Fruit fly (Drosophila melanogaster) whole organism, prepupa: ENCODE measurements around the gene CG5171.

Experiments used
- Blimp-1 ChIP-seq: fragments of 200-800 bp; sonication (Bioruptor generic); optimal IDR thresholded peaks from 3 replicates; lab custom pipeline; 2017; ENCODE audit warnings: missing biosample characterization, missing genetic modification characterization, mild to moderate bottlenecking, moderate library complexity, missing genetic modification reagents
- CG10631 ChIP-seq: fragments of 200-800 bp; sonication (Bioruptor generic); optimal IDR thresholded peaks from 2 replicates; lab custom pipeline; 2016; ENCODE audit warnings: missing biosample characterization, missing genetic modification characterization
- CG11294 ChIP-seq: fragments of 200-800 bp; sonication (Bioruptor generic); IDR thresholded peaks from 2 replicates; pipeline ENCODE4 v1.3.6; 2022; ENCODE audit warnings: missing biosample characterization, missing genetic modification characterization
- CG11762 ChIP-seq: fragments of 200-800 bp; sonication (Bioruptor generic); optimal IDR thresholded peaks from 3 replicates; lab custom pipeline; 2016; ENCODE audit warnings: missing biosample characterization, missing genetic modification characterization; ENCODE audit not compliant: insufficient read depth
- CG11902 ChIP-seq: fragments of 200-800 bp; sonication (Bioruptor generic); optimal IDR thresholded peaks from 3 replicates; lab custom pipeline; 2016; ENCODE audit warnings: missing biosample characterization, missing genetic modification characterization
- CG15336 ChIP-seq: fragments of 200-800 bp; sonication (Bioruptor generic); IDR thresholded peaks from 2 replicates; pipeline ENCODE4 v1.3.6; 2022; ENCODE audit warnings: missing biosample characterization, missing genetic modification characterization
- CG1621 ChIP-seq: fragments of 200-800 bp; sonication (Bioruptor generic); optimal IDR thresholded peaks from 3 replicates; lab custom pipeline; 2018; ENCODE audit warnings: missing biosample characterization, mild to moderate bottlenecking, missing genetic modification characterization
- CG31627 ChIP-seq: fragments of 200-800 bp; sonication (Bioruptor generic); optimal IDR thresholded peaks from 3 replicates; lab custom pipeline; 2016; ENCODE audit warnings: missing biosample characterization, missing genetic modification characterization
- CG3919 ChIP-seq: fragments of 200-800 bp; sonication (Bioruptor generic); optimal IDR thresholded peaks from 3 replicates; lab custom pipeline; 2016; ENCODE audit warnings: missing biosample characterization, missing genetic modification characterization
- CG4318 ChIP-seq: fragments of 200-800 bp; sonication (Bioruptor generic); optimal IDR thresholded peaks from 3 replicates; lab custom pipeline; 2017; ENCODE audit warnings: missing biosample characterization, mild to moderate bottlenecking, missing genetic modification characterization
- CG6163 ChIP-seq: fragments of 200-800 bp; sonication (Bioruptor generic); IDR thresholded peaks from 3 replicates; pipeline ENCODE4 v1.3.6; 2022; ENCODE audit warnings: missing biosample characterization, missing genetic modification characterization
- CG6792 ChIP-seq: fragments of 200-800 bp; sonication (Bioruptor generic); optimal IDR thresholded peaks from 3 replicates; lab custom pipeline; 2016; ENCODE audit warnings: missing biosample characterization, missing genetic modification characterization
- CG6854 ChIP-seq: fragments of 200-800 bp; sonication (Bioruptor generic); optimal IDR thresholded peaks from 2 replicates; lab custom pipeline; 2017; ENCODE audit warnings: missing biosample characterization, mild to moderate bottlenecking, missing genetic modification characterization
- CG7368 ChIP-seq: fragments of 200-800 bp; sonication (Bioruptor generic); optimal IDR thresholded peaks from 3 replicates; lab custom pipeline; 2016; ENCODE audit warnings: missing biosample characterization, missing genetic modification characterization
- CG8119 ChIP-seq: fragments of 200-800 bp; sonication (Bioruptor generic); IDR thresholded peaks from 3 replicates; pipeline ENCODE4 v1.3.6; 2022; ENCODE audit warnings: missing biosample characterization, missing genetic modification characterization
- CG8319 ChIP-seq: fragments of 200-800 bp; sonication (Bioruptor generic); optimal IDR thresholded peaks from 3 replicates; lab custom pipeline; 2016; ENCODE audit warnings: missing biosample characterization, missing genetic modification characterization
- CG8632 ChIP-seq: fragments of 200-800 bp; sonication (Bioruptor generic); optimal IDR thresholded peaks from 3 replicates; lab custom pipeline; 2016; ENCODE audit warnings: missing biosample characterization, missing genetic modification characterization
- CG9139 ChIP-seq: fragments of 200-800 bp; sonication (Bioruptor generic); optimal IDR thresholded peaks from 3 replicates; lab custom pipeline; 2017; ENCODE audit warnings: missing biosample characterization, mild to moderate bottlenecking, missing genetic modification characterization
- Eip93F ChIP-seq: fragments of 200-800 bp; sonication (Bioruptor generic); optimal IDR thresholded peaks from 2 replicates; lab custom pipeline; 2016; ENCODE audit warnings: missing biosample characterization, mild to moderate bottlenecking, missing genetic modification characterization
- Ets21C ChIP-seq: fragments of 200-800 bp; sonication (Bioruptor generic); optimal IDR thresholded peaks from 3 replicates; lab custom pipeline; 2016; ENCODE audit warnings: missing biosample characterization, missing genetic modification characterization
- Ets96B ChIP-seq: fragments of 200-800 bp; optimal IDR thresholded peaks from 2 replicates; lab custom pipeline; 2019; ENCODE audit warnings: missing biosample characterization, mild to moderate bottlenecking, missing genetic modification characterization, moderate library complexity
- Gug ChIP-seq: fragments of 200-800 bp; sonication (Bioruptor generic); IDR thresholded peaks from 2 replicates; pipeline ENCODE4 v1.3.6; 2022; ENCODE audit warnings: missing biosample characterization, missing genetic modification characterization
- Hr38 ChIP-seq: sonication (Bioruptor generic); optimal IDR thresholded peaks from 2 replicates; lab custom pipeline; 2016; ENCODE audit warnings: missing biosample characterization, missing genetic modification characterization
- Hr39 ChIP-seq: fragments of 200-800 bp; sonication (Bioruptor generic); optimal IDR thresholded peaks from 2 replicates; lab custom pipeline; 2016; ENCODE audit warnings: missing biosample characterization, missing genetic modification characterization
- Met ChIP-seq: fragments of 200-800 bp; sonication (Bioruptor generic); optimal IDR thresholded peaks from 3 replicates; lab custom pipeline; 2016; ENCODE audit warnings: missing biosample characterization, missing genetic modification characterization
- OdsH ChIP-seq: fragments of 200-800 bp; sonication (Bioruptor generic); optimal IDR thresholded peaks from 3 replicates; lab custom pipeline; 2016; ENCODE audit warnings: missing biosample characterization, missing genetic modification characterization
- Smox ChIP-seq: fragments of 200-800 bp; sonication (Bioruptor generic); optimal IDR thresholded peaks from 3 replicates; lab custom pipeline; 2016; ENCODE audit warnings: missing biosample characterization, missing genetic modification characterization
- Sox102F ChIP-seq: fragments of 200-800 bp; sonication (Bioruptor generic); optimal IDR thresholded peaks from 2 replicates; lab custom pipeline; 2016; ENCODE audit warnings: missing biosample characterization, mild to moderate bottlenecking, missing genetic modification characterization
- Sox14 ChIP-seq: fragments of 200-800 bp; sonication (Bioruptor generic); optimal IDR thresholded peaks from 3 replicates; lab custom pipeline; 2016; ENCODE audit warnings: missing biosample characterization, missing genetic modification characterization
- Sox15 ChIP-seq: fragments of 200-800 bp; sonication (Bioruptor generic); optimal IDR thresholded peaks from 3 replicates; lab custom pipeline; 2016; ENCODE audit warnings: missing biosample characterization, missing genetic modification characterization
- achi ChIP-seq: fragments of 200-800 bp; sonication (Bioruptor generic); optimal IDR thresholded peaks from 3 replicates; lab custom pipeline; 2016; ENCODE audit warnings: missing biosample characterization, missing genetic modification characterization
- acj6 ChIP-seq: fragments of 200-800 bp; sonication (Bioruptor generic); optimal IDR thresholded peaks from 3 replicates; lab custom pipeline; 2016; ENCODE audit warnings: missing biosample characterization, missing genetic modification characterization
- dac ChIP-seq: fragments of 200-800 bp; sonication (Bioruptor generic); optimal IDR thresholded peaks from 2 replicates; lab custom pipeline; 2017; ENCODE audit warnings: missing biosample characterization, mild to moderate bottlenecking, missing genetic modification characterization
- eg ChIP-seq: fragments of 200-800 bp; sonication (Bioruptor generic); IDR thresholded peaks from 3 replicates; pipeline ENCODE4 v1.3.6; 2022; ENCODE audit warnings: missing biosample characterization, missing genetic modification characterization
- esn ChIP-seq: fragments of 200-800 bp; sonication (Bioruptor generic); optimal IDR thresholded peaks from 2 replicates; lab custom pipeline; 2016; ENCODE audit warnings: missing biosample characterization, mild to moderate bottlenecking, missing genetic modification characterization, moderate library complexity
- fd85E ChIP-seq: fragments of 200-800 bp; sonication (Bioruptor generic); optimal IDR thresholded peaks from 3 replicates; lab custom pipeline; 2016; ENCODE audit warnings: missing biosample characterization, missing genetic modification characterization
- lz ChIP-seq: fragments of 200-800 bp; sonication (Bioruptor generic); optimal IDR thresholded peaks from 3 replicates; lab custom pipeline; 2016; ENCODE audit warnings: missing biosample characterization, missing genetic modification characterization
- net ChIP-seq: fragments of 200-800 bp; sonication (Bioruptor generic); optimal IDR thresholded peaks from 3 replicates; lab custom pipeline; 2016; ENCODE audit warnings: missing biosample characterization, missing genetic modification characterization
- pdm3 ChIP-seq: fragments of 200-800 bp; sonication (Bioruptor generic); optimal IDR thresholded peaks from 3 replicates; lab custom pipeline; 2016; ENCODE audit warnings: missing biosample characterization, missing genetic modification characterization
- salr ChIP-seq, 2 experiments: fragments of 200-800 bp; sonication (Bioruptor generic); optimal IDR thresholded peaks; 3 replicates each; lab custom pipeline; 2016 to 2018; ENCODE audit warnings: missing biosample characterization in 2 of 2, missing genetic modification characterization in 2 of 2, mild to moderate bottlenecking in 1 of 2
- spab ChIP-seq: fragments of 200-800 bp; sonication (Bioruptor generic); optimal IDR thresholded peaks from 2 replicates; lab custom pipeline; 2017; ENCODE audit warnings: missing biosample characterization, mild to moderate bottlenecking, missing genetic modification characterization, missing genetic modification reagents
- ss ChIP-seq, 2 experiments: fragments of 200-800 bp; sonication (Bioruptor generic); optimal IDR thresholded peaks; 2 replicates in 1 of 2; 3 replicates in 1 of 2; lab custom pipeline; 2017 to 2018; ENCODE audit warnings: mild to moderate bottlenecking in 2 of 2, missing biosample characterization in 2 of 2, missing genetic modification characterization in 2 of 2, moderate library complexity in 1 of 2
- svp ChIP-seq: fragments of 200-800 bp; sonication (Bioruptor generic); peaks from one replicate; lab custom pipeline; 2016; ENCODE audit warnings: missing biosample characterization, missing genetic modification characterization
- vri ChIP-seq: fragments of 200-800 bp; sonication (Bioruptor generic); optimal IDR thresholded peaks from 3 replicates; lab custom pipeline; 2016; ENCODE audit warnings: missing biosample characterization, mild to moderate bottlenecking, missing genetic modification characterization

Gene CG5171

dm6 chr2L:7434737-7435356 is 33.7 kb downstream of the CG5171 start (continued):
- TF ChIP-seq pdm3 (GFP tag; lab: Kevin White, UChicago) (no peak), CG6792 (GFP tag; lab: Kevin White, UChicago) (peak; percentile 36), net (GFP tag; lab: Kevin White, UChicago) (peak; percentile 43), CG1621 (tag; lab: Kevin White, UChicago) (no peak), salr (GFP tag; optimal IDR thresholded peaks at IDR 0.05; lab: Kevin White, UChicago) (no peak), CG6163 (GFP tag; lab: Robert Waterston, UW) (no peak), Blimp-1 (GFP tag; lab: Kevin White, UChicago) (no peak), CG9139 (GFP tag; lab: Kevin White, UChicago) (peak; percentile 45), esn (GFP tag; lab: Kevin White, UChicago) (peak; percentile 57), CG8119 (peak; percentile 67), CG4318 (no peak), svp (GFP tag; lab: Kevin White, UChicago) (peak; percentile 76), vri (GFP tag; lab: Kevin White, UChicago) (no peak), CG15336 (GFP tag; lab: Robert Waterston, UW) (peak; percentile 67), OdsH (GFP tag; lab: Kevin White, UChicago) (peak; percentile 35)
- TF ChIP-seq, all 60 proteins: peak for 32

- TF ChIP-seq Eip93F (GFP tag; lab: Kevin White, UChicago): no peak
- TF ChIP-seq dac (GFP tag; lab: Kevin White, UChicago): no peak
- no peak for TF ChIP-seq fd85E
- TF ChIP-seq spab: no peak
- no peak for TF ChIP-seq Gug (GFP tag; lab: Robert Waterston, UW)
- TF ChIP-seq vri (GFP tag; lab: Kevin White, UChicago): no peak
- no peak for TF ChIP-seq CG10631 (GFP tag; lab: Kevin White, UChicago)
- no peak for TF ChIP-seq Ets96B
- TF ChIP-seq CG3919 (GFP tag; lab: Kevin White, UChicago): no peak
- TF ChIP-seq Sox102F: no peak
- TF ChIP-seq Smox: no peak
- no peak for TF ChIP-seq CG11902 (GFP tag; lab: Kevin White, UChicago)
- TF ChIP-seq CG6854: no peak
- TF ChIP-seq OdsH (GFP tag; lab: Kevin White, UChicago): no peak
- no peak for TF ChIP-seq CG8119
- no peak for TF ChIP-seq Ets21C (GFP tag; lab: Kevin White, UChicago)
- TF ChIP-seq Blimp-1 (GFP tag; lab: Kevin White, UChicago): no peak
- TF ChIP-seq Hr39: no peak
- no peak for TF ChIP-seq CG8632 (GFP tag; lab: Kevin White, UChicago)
Observed at dm6 chr2L:7435475-7435874, 34.3 kb downstream of the CG5171 start.

- TF ChIP-seq Smox: no peak
- peak; percentile 37 for TF ChIP-seq acj6 (GFP tag; lab: Kevin White, UChicago)
- TF ChIP-seq Hr39: no peak
- peak in 1 of 2 experiments; percentile 3 for TF ChIP-seq ss (GFP tag; optimal IDR thresholded peaks at IDR 0.05; lab: Kevin White, UChicago)
- TF ChIP-seq CG8319 (GFP tag; lab: Kevin White, UChicago): no peak
- TF ChIP-seq CG11902 (GFP tag; lab: Kevin White, UChicago): no peak
- TF ChIP-seq Ets96B: no peak
- TF ChIP-seq salr (GFP tag; optimal IDR thresholded peaks at IDR 0.05; lab: Kevin White, UChicago): no peak
- TF ChIP-seq svp (GFP tag; lab: Kevin White, UChicago): no peak
- no peak for TF ChIP-seq eg (GFP tag; lab: Robert Waterston, UW)
- TF ChIP-seq lz (GFP tag; lab: Kevin White, UChicago): no peak
- TF ChIP-seq CG10631 (GFP tag; lab: Kevin White, UChicago): peak; percentile 60
- no peak for TF ChIP-seq Blimp-1 (GFP tag; lab: Kevin White, UChicago)
- no peak for TF ChIP-seq Sox14 (GFP tag; lab: Kevin White, UChicago)
- TF ChIP-seq CG6792 (GFP tag; lab: Kevin White, UChicago): no peak
- TF ChIP-seq CG7368 (GFP tag; lab: Kevin White, UChicago): peak; percentile 43
- peak; percentile 1 for TF ChIP-seq CG3919 (GFP tag; lab: Kevin White, UChicago)
- TF ChIP-seq CG11294 (GFP tag; lab: Robert Waterston, UW): no peak
- peak; percentile 64 for TF ChIP-seq Hr38 (GFP tag; lab: Kevin White, UChicago)
- no peak for TF ChIP-seq spab
- TF ChIP-seq Met: no peak
- TF ChIP-seq net (GFP tag; lab: Kevin White, UChicago): no peak
- TF ChIP-seq Ets21C (GFP tag; lab: Kevin White, UChicago): no peak
- TF ChIP-seq OdsH (GFP tag; lab: Kevin White, UChicago): peak; percentile 19
- no peak for TF ChIP-seq CG11762 (GFP tag; lab: Kevin White, UChicago)
- peak; percentile 2 for TF ChIP-seq achi (GFP tag; lab: Kevin White, UChicago)
- TF ChIP-seq esn (GFP tag; lab: Kevin White, UChicago): no peak
- no peak for TF ChIP-seq CG6854
- TF ChIP-seq Sox15 (GFP tag; lab: Kevin White, UChicago): no peak
- TF ChIP-seq CG31627 (GFP tag; lab: Kevin White, UChicago): no peak
Observed at dm6 chr2L:7436492-7437324, 35.6 kb downstream of the CG5171 start.
